Worm (Caenorhabditis elegans) whole organism, young adult: ENCODE measurements around the gene F49H12.3.

Experiments
- B0019.2 ChIP-seq: fragments of 200-800 bp; sonication (Bioruptor generic); conservative IDR thresholded peaks from 2 replicates; pipeline ENCODE4 v1.3.6; 2022; ENCODE audit warnings: missing genetic modification reagents, missing genetic modification characterization, missing compliant biosample characterization
- C06A6.2 ChIP-seq: fragments of 200-800 bp; sonication (Bioruptor generic); conservative IDR thresholded peaks from 2 replicates; pipeline ENCODE4 v1.3.6; 2022; ENCODE audit warnings: missing genetic modification characterization, missing compliant biosample characterization
- F10E7.11 ChIP-seq: sonication (generic microtip); optimal IDR thresholded peaks from 2 replicates; lab custom pipeline; 2017; ENCODE audit warnings: mild to moderate bottlenecking, missing genetic modification characterization, moderate library complexity, missing compliant biosample characterization
- F39B2.1 ChIP-seq: fragments of 200-800 bp; sonication (Bioruptor generic); IDR thresholded peaks from 2 replicates; pipeline ENCODE4 v1.3.6; 2022; ENCODE audit warnings: missing genetic modification reagents, missing genetic modification characterization, missing compliant biosample characterization
- F49E8.2 ChIP-seq: sonication (generic microtip); optimal IDR thresholded peaks from 3 replicates; lab custom pipeline; 2017; ENCODE audit warnings: missing genetic modification characterization, mild to moderate bottlenecking, missing compliant biosample characterization, antibody characterized with exemption, moderate library complexity; ENCODE audit not compliant: insufficient read depth
- K11D2.4 ChIP-seq: fragments of 200-800 bp; sonication (Bioruptor generic); IDR thresholded peaks from 2 replicates; pipeline ENCODE4 v1.3.6; 2022; ENCODE audit warnings: missing genetic modification reagents, missing genetic modification characterization, missing compliant biosample characterization
- Y53F4B.3 ChIP-seq: fragments of 200-800 bp; sonication (Bioruptor generic); IDR thresholded peaks from 2 replicates; pipeline ENCODE4 v1.3.6; 2022; ENCODE audit warnings: missing genetic modification reagents, missing genetic modification characterization, missing compliant biosample characterization
- Y56A3A.18 ChIP-seq: fragments of 200-800 bp; sonication (Bioruptor generic); IDR thresholded peaks from 2 replicates; pipeline ENCODE4 v1.3.6; 2022; ENCODE audit warnings: missing genetic modification reagents, missing genetic modification characterization, missing compliant biosample characterization
- Y95B8A.8 ChIP-seq: fragments of 200-800 bp; sonication (Bioruptor generic); IDR thresholded peaks from 2 replicates; pipeline ENCODE4 v1.3.6; 2022; ENCODE audit warnings: missing genetic modification reagents, missing genetic modification characterization, missing compliant biosample characterization
- akir-1 ChIP-seq: fragments of 200-800 bp; sonication (Bioruptor generic); optimal IDR thresholded peaks from 2 replicates; lab custom pipeline; 2018; ENCODE audit warnings: mild to moderate bottlenecking, missing genetic modification characterization, moderate library complexity, missing compliant biosample characterization
- attf-3 ChIP-seq: fragments of 200-800 bp; sonication (Bioruptor generic); conservative IDR thresholded peaks from 2 replicates; pipeline ENCODE4 v1.3.6; 2022; ENCODE audit warnings: missing genetic modification reagents, missing genetic modification characterization, missing compliant biosample characterization
- bed-1 ChIP-seq: fragments of 200-800 bp; sonication (Bioruptor generic); IDR thresholded peaks from 2 replicates; pipeline ENCODE4 v1.3.6; 2022; ENCODE audit warnings: missing genetic modification reagents, missing genetic modification characterization, missing compliant biosample characterization
- cebp-1 ChIP-seq, 2 experiments: fragments of 200-800 bp in 1 of 2; sonication (Bioruptor generic) in 1 of 2; sonication (generic microtip) in 1 of 2; IDR thresholded peaks in 1 of 2; optimal IDR thresholded peaks in 1 of 2; 2 replicates each; pipeline versions ENCODE4 v1.3.6 to Lab custom; 2017 to 2022; ENCODE audit warnings: missing compliant biosample characterization in 2 of 2, missing genetic modification characterization in 2 of 2, mild to moderate bottlenecking in 1 of 2, missing genetic modification reagents in 1 of 2, moderate library complexity in 1 of 2
- cebp-2 ChIP-seq: fragments of 200-800 bp; sonication (Bioruptor generic); IDR thresholded peaks from 2 replicates; pipeline ENCODE4 v1.3.6; 2022; ENCODE audit warnings: missing genetic modification characterization, missing compliant biosample characterization
- ceh-100 ChIP-seq: fragments of 200-800 bp; sonication (Bioruptor generic); IDR thresholded peaks from 2 replicates; pipeline ENCODE4 v1.3.6; 2022; ENCODE audit warnings: missing genetic modification reagents, missing genetic modification characterization, missing compliant biosample characterization
- ceh-40 ChIP-seq: fragments of 200-800 bp; sonication (Bioruptor generic); IDR thresholded peaks from 2 replicates; pipeline ENCODE4 v1.3.6; 2022; ENCODE audit warnings: missing genetic modification characterization, missing compliant biosample characterization
- ceh-58 ChIP-seq: fragments of 200-800 bp; sonication (Bioruptor generic); IDR thresholded peaks from 2 replicates; pipeline ENCODE4 v1.3.6; 2022; ENCODE audit warnings: missing genetic modification characterization, missing compliant biosample characterization
- dox-1 ChIP-seq: fragments of 200-800 bp; sonication (Bioruptor generic); IDR thresholded peaks from 2 replicates; pipeline ENCODE4 v1.3.6; 2022; ENCODE audit warnings: missing genetic modification reagents, missing genetic modification characterization, missing compliant biosample characterization
- egl-44 ChIP-seq: fragments of 200-800 bp; sonication (Bioruptor generic); IDR thresholded peaks from 2 replicates; pipeline ENCODE4 v1.3.6; 2022; ENCODE audit warnings: missing genetic modification reagents, missing genetic modification characterization, missing compliant biosample characterization
- egrh-3 ChIP-seq: fragments of 200-800 bp; sonication (Bioruptor generic); IDR thresholded peaks from 2 replicates; pipeline ENCODE4 v1.3.6; 2022; ENCODE audit warnings: missing genetic modification reagents, missing genetic modification characterization, missing compliant biosample characterization
- hsf-1 ChIP-seq: fragments of 200-800 bp; sonication (Bioruptor generic); IDR thresholded peaks from 2 replicates; pipeline ENCODE4 v1.3.6; 2022; ENCODE audit warnings: missing genetic modification reagents, missing genetic modification characterization, missing compliant biosample characterization
- lag-1 ChIP-seq: fragments of 200-800 bp; sonication (Bioruptor generic); IDR thresholded peaks from 2 replicates; pipeline ENCODE4 v1.3.6; 2022; ENCODE audit warnings: missing genetic modification reagents, missing genetic modification characterization, missing compliant biosample characterization
- lin-40 ChIP-seq: sonication (generic microtip); optimal IDR thresholded peaks from 2 replicates; lab custom pipeline; 2016; ENCODE audit warnings: missing genetic modification characterization, mild to moderate bottlenecking, missing compliant biosample characterization, missing genotype, missing genetic modification reagents
- lir-1 ChIP-seq: fragments of 200-800 bp; sonication (Bioruptor generic); conservative IDR thresholded peaks from 2 replicates; pipeline ENCODE4 v1.3.6; 2022; ENCODE audit warnings: missing genetic modification reagents, missing genetic modification characterization, missing compliant biosample characterization
- madf-6 ChIP-seq: fragments of 200-800 bp; sonication (Bioruptor generic); IDR thresholded peaks from 2 replicates; pipeline ENCODE4 v1.3.6; 2022; ENCODE audit warnings: missing genetic modification reagents, missing genetic modification characterization, missing compliant biosample characterization
- madf-8 ChIP-seq: fragments of 200-800 bp; sonication (Bioruptor generic); conservative IDR thresholded peaks from 2 replicates; pipeline ENCODE4 v1.3.6; 2022; ENCODE audit warnings: missing genetic modification reagents, missing genetic modification characterization, missing compliant biosample characterization
- nfya-2 ChIP-seq: fragments of 200-800 bp; sonication (Bioruptor generic); IDR thresholded peaks from 2 replicates; pipeline ENCODE4 v1.3.6; 2022; ENCODE audit warnings: missing genetic modification reagents, missing genetic modification characterization, missing compliant biosample characterization
- nhr-80 ChIP-seq: sonication (generic microtip); optimal IDR thresholded peaks from 2 replicates; lab custom pipeline; 2016; ENCODE audit warnings: missing genetic modification characterization, missing compliant biosample characterization
- pbrm-1 ChIP-seq: fragments of 200-800 bp; sonication (Bioruptor generic); IDR thresholded peaks from 2 replicates; pipeline ENCODE4 v1.3.6; 2022; ENCODE audit warnings: missing genetic modification reagents, missing genetic modification characterization, missing compliant biosample characterization
- rcor-1 ChIP-seq: fragments of 200-800 bp; sonication (Bioruptor generic); IDR thresholded peaks from 2 replicates; pipeline ENCODE4 v1.3.6; 2022; ENCODE audit warnings: missing genetic modification reagents, missing genetic modification characterization, missing compliant biosample characterization
- sea-2 ChIP-seq: fragments of 200-800 bp; sonication (Bioruptor generic); IDR thresholded peaks from 2 replicates; pipeline ENCODE4 v1.3.6; 2022; ENCODE audit warnings: missing genetic modification characterization, missing compliant biosample characterization
- snpc-1.3 ChIP-seq: sonication (generic microtip); optimal IDR thresholded peaks from 2 replicates; lab custom pipeline; 2017; ENCODE audit warnings: missing genetic modification characterization, mild to moderate bottlenecking, missing compliant biosample characterization, antibody characterized with exemption, moderate library complexity, missing genotype, missing genetic modification reagents; ENCODE audit not compliant: insufficient read depth
- tlf-1 ChIP-seq: fragments of 200-800 bp; sonication (Bioruptor generic); optimal IDR thresholded peaks from 2 replicates; lab custom pipeline; 2018; ENCODE audit warnings: mild to moderate bottlenecking, missing genetic modification characterization, missing compliant biosample characterization
- zfh-2 ChIP-seq: fragments of 200-800 bp; sonication (Bioruptor generic); conservative IDR thresholded peaks from 2 replicates; pipeline ENCODE4 v1.3.6; 2022; ENCODE audit warnings: missing genetic modification reagents, missing genetic modification characterization, missing compliant biosample characterization
- ztf-22 ChIP-seq: fragments of 200-800 bp; sonication (Bioruptor generic); optimal IDR thresholded peaks from 2 replicates; lab custom pipeline; 2018; ENCODE audit warnings: mild to moderate bottlenecking, missing genetic modification characterization, moderate library complexity, missing compliant biosample characterization
- ztf-25 ChIP-seq: fragments of 200-800 bp; sonication (Bioruptor generic); IDR thresholded peaks from 2 replicates; pipeline ENCODE4 v1.3.6; 2022; ENCODE audit warnings: missing genetic modification reagents, missing genetic modification characterization, missing compliant biosample characterization
- ztf-26 ChIP-seq: sonication (generic microtip); optimal IDR thresholded peaks from 2 replicates; lab custom pipeline; 2017; ENCODE audit warnings: missing genetic modification characterization, missing compliant biosample characterization

The F49H12.3 gene

ce11 chrX:2047208-2047946, 36.8 kb upstream of the F49H12.3 start (continued):
- TF ChIP-seq snpc-1.3 (tag; lab: Kevin White, UChicago), result no peak

- TF ChIP-seq lir-1, result no peak
- no peak for TF ChIP-seq ceh-40
- TF ChIP-seq lin-40 (tag; lab: Kevin White, UChicago), result no peak
- TF ChIP-seq ztf-26 (tag; lab: Kevin White, UChicago), result no peak
- no peak for TF ChIP-seq cebp-2 (GFP tag; lab: Robert Waterston, UW)
- no peak for TF ChIP-seq ztf-22 (GFP tag; lab: Kevin White, UChicago)
- no peak for TF ChIP-seq zfh-2 (GFP tag; lab: Robert Waterston, UW)
- no peak for TF ChIP-seq madf-8 (GFP tag; lab: Robert Waterston, UW)
- no peak for TF ChIP-seq Y56A3A.18 (GFP tag; lab: Robert Waterston, UW)
- no peak for TF ChIP-seq madf-6 (GFP tag; lab: Robert Waterston, UW)
- no peak for TF ChIP-seq lag-1 (GFP tag; lab: Robert Waterston, UW)
- no peak for TF ChIP-seq F39B2.1 (GFP tag; lab: Robert Waterston, UW)
These were observed 35.2 kb upstream of the F49H12.3 start for ce11 chrX:2048865-2049405.

DNA sequence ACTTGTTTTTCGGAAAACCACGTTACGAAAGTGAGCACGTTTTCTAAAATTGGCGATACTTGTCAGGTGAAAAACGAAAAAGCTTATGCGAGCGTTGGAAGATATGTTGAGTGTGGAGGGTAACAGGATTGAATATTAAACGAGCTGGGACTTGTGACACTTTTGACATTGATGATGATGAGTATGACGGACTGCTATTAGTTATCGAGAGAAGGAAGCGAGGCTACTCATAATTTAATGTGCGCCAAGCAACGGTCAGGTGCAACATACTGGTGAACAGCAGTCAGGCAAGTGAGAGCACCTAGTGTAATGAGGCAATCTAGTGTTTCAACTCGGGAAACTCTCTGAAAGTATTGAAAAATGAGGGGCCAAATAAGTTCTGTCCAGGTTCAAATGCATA, 34.0 kb upstream of the F49H12.3 start:
- TF ChIP-seq F10E7.11 (tag; lab: Kevin White, UChicago) (no peak), attf-3 (GFP tag; lab: Robert Waterston, UW) (no peak), F49E8.2 (tag; lab: Kevin White, UChicago) (no peak), C06A6.2 (no peak), ztf-25 (GFP tag; lab: Robert Waterston, UW) (no peak), nfya-2 (no peak), akir-1 (GFP tag; lab: Kevin White, UChicago) (no peak), tlf-1 (GFP tag; lab: Kevin White, UChicago) (no peak)

DNA sequence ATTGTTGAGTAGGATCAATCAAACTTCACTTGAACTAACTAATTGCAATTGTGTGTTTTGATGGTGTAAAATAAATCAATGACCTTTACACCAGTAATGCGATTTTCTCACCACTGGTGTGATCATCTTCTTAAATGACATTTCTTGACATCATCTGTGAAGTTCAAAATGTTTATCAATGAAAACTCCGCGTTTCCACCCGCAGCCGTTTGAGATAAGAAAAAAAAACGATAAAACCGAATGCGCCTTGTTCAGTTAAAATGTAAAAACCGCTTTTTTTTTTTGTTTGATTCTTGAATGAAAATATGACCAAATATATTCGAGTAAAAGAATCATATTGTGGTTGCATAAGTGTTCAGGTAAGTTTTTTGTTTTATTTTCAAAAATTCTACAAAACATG, 32.6 kb upstream of the F49H12.3 start, which contains the start of gene Y102A11A.1:
Gene Y102A11A.1, plus strand, starts transcription at position 223 of the 400 bp plus-strand sequence.
- TF ChIP-seq cebp-1 (GFP tag; IDR thresholded peaks at IDR 0.05; lab: Robert Waterston, UW) (no peak), cebp-1 (tag; optimal IDR thresholded peaks at IDR 0.05; lab: Kevin White, UChicago) (no peak), bed-1 (GFP tag; lab: Robert Waterston, UW) (no peak), nhr-80 (tag; lab: Kevin White, UChicago) (peak; percentile 39), ztf-26 (tag; lab: Kevin White, UChicago) (no peak)

- TF ChIP-seq Y53F4B.3 (peak; percentile 61; the same call in 1 of the 2 replicates), egrh-3 (peak; percentile 90)
These were observed 27.3 kb upstream of the F49H12.3 start for ce11 chrX:2056875-2057274.

DNA sequence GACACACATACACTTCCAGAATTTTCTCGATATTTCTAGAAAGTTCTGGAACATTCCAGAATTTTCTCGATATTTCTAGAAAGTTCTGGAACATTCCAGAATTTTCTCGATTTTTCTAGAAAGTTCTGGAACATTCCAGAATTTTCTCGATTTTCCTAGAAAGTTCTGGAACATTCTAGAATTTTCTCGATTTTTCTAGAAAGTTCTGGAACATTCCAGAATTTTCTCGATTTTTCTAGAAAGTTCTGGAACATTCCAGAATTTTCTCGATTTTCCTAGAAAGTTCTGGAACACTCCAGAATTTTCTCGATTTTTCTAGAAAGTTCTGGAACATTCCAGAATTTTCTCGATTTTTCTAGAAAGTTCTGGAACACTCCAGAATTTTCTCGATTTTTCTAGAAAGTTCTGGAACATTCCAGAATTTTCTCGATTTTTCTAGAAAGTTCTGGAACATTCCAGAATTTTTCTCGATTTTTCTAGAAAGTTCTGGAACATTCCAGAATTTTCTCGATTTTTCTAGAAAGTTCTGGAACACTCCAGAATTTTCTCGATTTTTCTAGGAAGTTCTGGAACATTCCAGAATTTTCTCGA, 26.3 kb upstream of the F49H12.3 start:
- TF ChIP-seq ceh-40, result peak; percentile 96
- TF ChIP-seq K11D2.4 (GFP tag; lab: Robert Waterston, UW), result peak; percentile 54; the same call in 1 of the 2 replicates
- peak; percentile 87 for TF ChIP-seq ceh-100
- peak; percentile 97 for TF ChIP-seq Y95B8A.8 (GFP tag; lab: Robert Waterston, UW)
- TF ChIP-seq F39B2.1 (GFP tag; lab: Robert Waterston, UW), result peak; percentile 94
- TF ChIP-seq B0019.2 (GFP tag; lab: Robert Waterston, UW), result peak; percentile 93
- TF ChIP-seq Y56A3A.18 (GFP tag; lab: Robert Waterston, UW), result peak; percentile 91; the same call in 1 of the 2 replicates
- TF ChIP-seq hsf-1 (GFP tag; lab: Robert Waterston, UW), result peak; percentile 100
- peak; percentile 96 for TF ChIP-seq pbrm-1
- peak; percentile 100 for TF ChIP-seq dox-1
- peak; percentile 56; the same call in 1 of the 2 replicates for TF ChIP-seq sea-2
- TF ChIP-seq rcor-1, result peak; percentile 98
- TF ChIP-seq ceh-58, result peak; percentile 98; the same call in 1 of the 2 replicates
- peak; percentile 97 for TF ChIP-seq egl-44 (GFP tag; lab: Robert Waterston, UW)
